Worm (Caenorhabditis elegans) whole organism, L4 larva: ENCODE measurements around the gene T08D10.5.

ENCODE experiments used
- F10B5.3 ChIP-seq: sonication (generic microtip); optimal IDR thresholded peaks from 2 replicates; lab custom pipeline; 2016; ENCODE audit warnings: mild to moderate bottlenecking, missing genetic modification characterization, missing compliant biosample characterization
- F26F4.8 ChIP-seq: fragments of 200-800 bp; sonication (Bioruptor generic); conservative IDR thresholded peaks from 2 replicates; pipeline ENCODE4 v1.3.6; 2022; ENCODE audit warnings: missing genetic modification characterization, missing compliant biosample characterization
- F37D6.2 ChIP-seq: sonication (generic microtip); optimal IDR thresholded peaks from 2 replicates; lab custom pipeline; 2016; ENCODE audit warnings: mild to moderate bottlenecking, missing genetic modification characterization, missing compliant biosample characterization
- Y48G9A.11 ChIP-seq: fragments of 200-800 bp; sonication (Bioruptor generic); IDR thresholded peaks from 2 replicates; pipeline ENCODE4 v1.3.6; 2022; ENCODE audit warnings: missing genetic modification reagents, missing genetic modification characterization, missing compliant biosample characterization
- ZK546.5 ChIP-seq, 2 experiments: sonication (generic microtip); optimal IDR thresholded peaks; 2 replicates each; lab custom pipeline; 2017; ENCODE audit warnings: missing biosample characterization in 2 of 2, missing genetic modification characterization in 2 of 2
- aha-1 ChIP-seq: fragments of 150-350 bp; peaks from one replicate; lab custom pipeline; 2014; ENCODE audit warnings: missing biosample characterization, missing genetic modification characterization
- ceh-62 ChIP-seq: sonication (generic microtip); optimal IDR thresholded peaks from 2 replicates; lab custom pipeline; 2017; ENCODE audit warnings: missing biosample characterization, missing genetic modification characterization
- ces-1 ChIP-seq: fragments of 150-350 bp; sonication (generic microtip); optimal IDR thresholded peaks from 4 replicates; lab custom pipeline; 2014; ENCODE audit warnings: missing biosample characterization, missing genetic modification reagents, missing genetic modification characterization
- daf-16 ChIP-seq, 3 experiments: sonication (generic microtip); optimal IDR thresholded peaks; 2 replicates each; lab custom pipeline; 2016 to 2017; ENCODE audit warnings: missing genetic modification characterization in 3 of 3, missing genetic modification reagents in 3 of 3, mild to moderate bottlenecking in 2 of 3, missing compliant biosample characterization in 2 of 3, missing biosample characterization in 1 of 3, moderate library complexity in 1 of 3
- dmd-6 ChIP-seq: fragments of 200-800 bp; sonication (Bioruptor generic); IDR thresholded peaks from 2 replicates; pipeline ENCODE4 v1.3.6; 2022; ENCODE audit warnings: missing genetic modification reagents, missing genetic modification characterization, missing compliant biosample characterization
- duxl-1 ChIP-seq: sonication (generic microtip); optimal IDR thresholded peaks from 2 replicates; lab custom pipeline; 2016; ENCODE audit warnings: mild to moderate bottlenecking, missing genetic modification characterization, moderate library complexity, missing compliant biosample characterization; ENCODE audit not compliant: poor library complexity
- dve-1 ChIP-seq: sonication (generic microtip); optimal IDR thresholded peaks from 2 replicates; lab custom pipeline; 2017; ENCODE audit warnings: antibody characterized with exemption, mild to moderate bottlenecking, missing genetic modification characterization, missing compliant biosample characterization; ENCODE audit not compliant: insufficient read depth
- egl-43 ChIP-seq: fragments of 200-800 bp; sonication (Bioruptor generic); IDR thresholded peaks from 2 replicates; pipeline ENCODE4 v1.3.6; 2022; ENCODE audit warnings: missing genetic modification reagents, missing genetic modification characterization, missing compliant biosample characterization
- gei-8 ChIP-seq: fragments of 200-800 bp; sonication (Bioruptor generic); optimal IDR thresholded peaks from 2 replicates; lab custom pipeline; 2018; ENCODE audit warnings: mild to moderate bottlenecking, missing genetic modification characterization, missing compliant biosample characterization
- hif-1 ChIP-seq, 2 experiments: sonication (generic microtip); optimal IDR thresholded peaks; 2 replicates each; lab custom pipeline; 2016 to 2017; ENCODE audit warnings: missing compliant biosample characterization in 2 of 2, missing genetic modification characterization in 2 of 2, missing genetic modification reagents in 2 of 2, missing genotype in 2 of 2, mild to moderate bottlenecking in 1 of 2
- hlh-11 ChIP-seq: fragments of 200-800 bp; sonication (Bioruptor generic); optimal IDR thresholded peaks from 2 replicates; lab custom pipeline; 2018; ENCODE audit warnings: mild to moderate bottlenecking, missing genetic modification characterization, missing compliant biosample characterization
- hlh-30 ChIP-seq: sonication (generic microtip); optimal IDR thresholded peaks from 2 replicates; lab custom pipeline; 2017; ENCODE audit warnings: antibody characterized with exemption, mild to moderate bottlenecking, missing genetic modification characterization, missing compliant biosample characterization; ENCODE audit not compliant: insufficient read depth
- jun-1 ChIP-seq: fragments of 150-350 bp; optimal IDR thresholded peaks from 2 replicates; lab custom pipeline; 2014; ENCODE audit warnings: missing biosample characterization, missing genetic modification reagents, missing genetic modification characterization
- lim-7 ChIP-seq: fragments of 200-800 bp; sonication (Bioruptor generic); IDR thresholded peaks from 2 replicates; pipeline ENCODE4 v1.3.6; 2022; ENCODE audit warnings: missing genetic modification characterization, missing compliant biosample characterization
- lin-13 ChIP-seq: fragments of 150-350 bp; optimal IDR thresholded peaks from 2 replicates; lab custom pipeline; 2014; ENCODE audit warnings: missing biosample characterization, missing genetic modification reagents, missing genetic modification characterization
- lin-15B ChIP-seq: fragments of 150-350 bp; sonication (generic microtip); optimal IDR thresholded peaks from 3 replicates; lab custom pipeline; 2014; ENCODE audit warnings: missing biosample characterization, missing genetic modification characterization
- lin-38 ChIP-seq: fragments of 200-800 bp; sonication (Bioruptor generic); IDR thresholded peaks from 2 replicates; pipeline ENCODE4 v1.3.6; 2022; ENCODE audit warnings: missing genetic modification reagents, missing genetic modification characterization, missing compliant biosample characterization
- madf-5 ChIP-seq, 2 experiments: fragments of 200-800 bp; sonication (Bioruptor generic); IDR thresholded peaks; 2 replicates each; pipeline ENCODE4 v1.3.6; 2022; ENCODE audit warnings: missing compliant biosample characterization in 2 of 2, missing genetic modification characterization in 2 of 2
- mdl-1 ChIP-seq, 2 experiments: fragments of 150-350 bp in 1 of 2; sonication (generic microtip) in 1 of 2; optimal IDR thresholded peaks; 2 replicates each; lab custom pipeline; 2014 to 2017; ENCODE audit warnings: missing biosample characterization in 2 of 2, missing genetic modification characterization in 2 of 2
- mdt-29 ChIP-seq: fragments of 200-800 bp; sonication (Bioruptor generic); IDR thresholded peaks from 2 replicates; pipeline ENCODE4 v1.3.6; 2022; ENCODE audit warnings: missing genetic modification reagents, missing genetic modification characterization, missing compliant biosample characterization
- mes-2 ChIP-seq: sonication (generic microtip); optimal IDR thresholded peaks from 2 replicates; lab custom pipeline; 2016; ENCODE audit warnings: missing genotype, mild to moderate bottlenecking, missing genetic modification characterization, missing compliant biosample characterization; ENCODE audit not compliant: poor library complexity, severe bottlenecking
- nhr-10 ChIP-seq: fragments of 150-350 bp; optimal IDR thresholded peaks from 2 replicates; lab custom pipeline; 2014; ENCODE audit warnings: missing biosample characterization, missing genetic modification characterization
- nhr-102 ChIP-seq: sonication (generic microtip); optimal IDR thresholded peaks from 2 replicates; lab custom pipeline; 2016; ENCODE audit warnings: mild to moderate bottlenecking, missing genetic modification characterization, moderate library complexity, missing compliant biosample characterization
- nhr-111 ChIP-seq: fragments of 200-800 bp; sonication (Bioruptor generic); optimal IDR thresholded peaks from 2 replicates; lab custom pipeline; 2018; ENCODE audit warnings: mild to moderate bottlenecking, missing genetic modification characterization, missing compliant biosample characterization
- nhr-25 ChIP-seq: sonication (generic microtip); optimal IDR thresholded peaks from 2 replicates; lab custom pipeline; 2017; ENCODE audit warnings: missing genetic modification characterization, mild to moderate bottlenecking, missing compliant biosample characterization, antibody characterized with exemption, moderate library complexity, borderline replicate concordance; ENCODE audit not compliant: insufficient read depth
- nhr-28 ChIP-seq: fragments of 150-350 bp; optimal IDR thresholded peaks from 2 replicates; lab custom pipeline; 2014; ENCODE audit warnings: missing biosample characterization, missing genetic modification characterization
- nhr-76 ChIP-seq: fragments of 150-350 bp; optimal IDR thresholded peaks from 2 replicates; lab custom pipeline; 2014; ENCODE audit warnings: missing biosample characterization, missing genetic modification characterization
- rbr-2 ChIP-seq: sonication (generic microtip); optimal IDR thresholded peaks from 2 replicates; lab custom pipeline; 2016; ENCODE audit warnings: missing genotype, missing genetic modification characterization, missing compliant biosample characterization
- saeg-2 ChIP-seq: fragments of 200-800 bp; sonication (Bioruptor generic); IDR thresholded peaks from 2 replicates; pipeline ENCODE4 v1.3.6; 2022; ENCODE audit warnings: missing genetic modification reagents, missing genetic modification characterization, missing compliant biosample characterization
- sdz-12 ChIP-seq: fragments of 200-800 bp; sonication (Bioruptor generic); optimal IDR thresholded peaks from 2 replicates; lab custom pipeline; 2018; ENCODE audit warnings: mild to moderate bottlenecking, missing genetic modification characterization, missing compliant biosample characterization
- skn-1 ChIP-seq: fragments of 150-350 bp; optimal IDR thresholded peaks from 2 replicates; lab custom pipeline; 2014; ENCODE audit warnings: missing biosample characterization, missing genetic modification characterization
- snpc-4 ChIP-seq: fragments of 150-350 bp; optimal IDR thresholded peaks from 2 replicates; lab custom pipeline; 2014; ENCODE audit warnings: missing biosample characterization, missing genetic modification characterization
- tra-1 ChIP-seq: fragments of 200-800 bp; sonication (Bioruptor generic); IDR thresholded peaks from 2 replicates; pipeline ENCODE4 v1.3.6; 2022; ENCODE audit warnings: missing genetic modification reagents, missing genetic modification characterization, missing compliant biosample characterization
- unc-62 ChIP-seq, 3 experiments: fragments of 150-350 bp in 1 of 3; sonication (generic microtip); optimal IDR thresholded peaks in 2 of 3; peaks in 1 of 3; 1 replicate in 1 of 3; 2 replicates in 2 of 3; lab custom pipeline; 2014 to 2017; ENCODE audit warnings: missing biosample characterization in 3 of 3, missing genetic modification characterization in 3 of 3, missing genetic modification reagents in 3 of 3, missing genotype in 1 of 3
- zfp-2 ChIP-seq: sonication (generic microtip); optimal IDR thresholded peaks from 2 replicates; lab custom pipeline; 2016; ENCODE audit warnings: mild to moderate bottlenecking, missing genetic modification characterization, missing compliant biosample characterization
- zfp-3 ChIP-seq: fragments of 200-800 bp; sonication (Bioruptor generic); conservative IDR thresholded peaks from 2 replicates; pipeline ENCODE4 v1.3.6; 2022; ENCODE audit warnings: missing genetic modification reagents, missing genetic modification characterization, missing compliant biosample characterization
- zip-2 ChIP-seq: fragments of 150-350 bp; optimal IDR thresholded peaks from 2 replicates; lab custom pipeline; 2014; ENCODE audit warnings: missing biosample characterization, missing genetic modification characterization

The T08D10.5 gene

DNA sequence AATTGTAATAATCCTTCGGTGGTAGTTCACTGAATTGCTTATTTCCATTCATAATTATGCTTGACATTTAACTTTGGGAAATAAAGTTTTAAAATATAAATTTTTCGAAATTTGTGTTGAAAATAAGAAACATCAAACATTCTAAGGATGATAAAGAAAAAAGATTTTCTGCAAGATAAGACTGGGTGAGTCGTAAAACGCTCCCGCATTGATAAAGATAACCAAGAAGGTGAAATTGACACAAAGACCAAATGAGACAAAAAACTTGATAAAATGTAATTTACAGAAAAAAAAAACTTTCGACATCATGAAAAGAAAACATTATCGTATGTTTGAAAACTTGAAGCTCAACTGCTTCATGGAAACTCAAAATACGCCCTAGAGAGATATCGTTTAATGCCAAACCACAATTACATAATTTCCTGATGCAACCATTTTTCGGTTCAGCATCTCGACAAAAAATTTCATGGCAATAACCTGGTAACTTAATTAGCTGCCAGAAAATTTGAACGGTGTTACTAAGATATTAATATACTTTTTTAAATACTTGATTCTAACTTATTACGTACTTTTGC is 10.8 kb downstream of the T08D10.5 start (continued):
- TF ChIP-seq zfp-2 (tag; lab: Kevin White, UChicago) (no peak), saeg-2 (GFP tag; lab: Robert Waterston, UW) (0 out of 2 replicates have a peak, but pooled peaks have one; percentile 19), duxl-1 (tag; lab: Kevin White, UChicago) (peak; percentile 12), jun-1 (tag; lab: Kevin White, UChicago) (no peak), hif-1 (tag; optimal IDR thresholded peaks at IDR 0.05; lab: Kevin White, UChicago) (peak in 1 of 2 experiments; percentile 65), daf-16 (GFP tag; optimal IDR thresholded peaks at IDR 0.05; lab: Kevin White, UChicago) (no peak), daf-16 (tag; optimal IDR thresholded peaks at IDR 0.05; lab: Kevin White, UChicago) (peak; percentile 80), aha-1 (peak; percentile 46)
- TF ChIP-seq, all 104 proteins: peak for 24

DNA sequence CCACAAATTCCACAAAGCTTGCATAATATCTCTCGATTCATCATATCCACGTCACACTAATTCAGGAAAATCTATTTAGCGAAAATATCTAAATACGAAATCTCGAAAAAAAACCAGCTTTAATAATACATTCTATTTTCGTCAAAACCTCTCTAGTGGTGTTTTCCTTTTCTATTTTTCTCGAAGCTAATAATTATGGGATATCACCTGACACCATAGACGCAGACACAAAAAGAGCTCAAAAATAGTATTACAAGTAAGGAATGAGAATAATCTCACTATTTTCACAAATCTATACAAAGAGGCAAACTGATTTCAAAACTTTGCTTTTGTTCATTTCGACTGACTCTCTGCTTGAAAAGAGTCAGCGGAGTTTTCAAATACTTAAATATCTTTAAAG is 11.7 kb downstream of the T08D10.5 start:
- TF ChIP-seq hlh-30 (tag; lab: Kevin White, UChicago) (peak; percentile 3), sdz-12 (GFP tag; lab: Kevin White, UChicago) (no peak)

DNA sequence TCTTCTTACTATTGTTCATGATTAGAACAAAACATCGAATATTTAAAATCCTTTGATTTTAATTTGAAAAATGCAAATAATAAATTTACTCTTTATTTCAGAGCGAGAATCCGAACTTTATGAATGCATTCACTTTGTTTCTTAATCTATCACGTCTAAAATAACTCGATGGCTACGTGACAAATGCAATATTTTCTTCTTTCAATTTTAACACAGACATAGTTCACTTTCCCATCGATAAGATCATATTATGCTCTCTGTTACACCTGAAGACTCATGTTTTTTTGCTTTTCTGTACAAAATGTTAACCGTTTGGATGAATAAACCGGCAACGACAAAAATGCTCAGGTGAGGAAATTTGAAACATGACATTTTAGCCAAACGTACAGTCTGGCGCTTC is 12.2 kb downstream of the T08D10.5 start:
- TF ChIP-seq nhr-10 (tag; lab: Kevin White, UChicago): no peak
- TF ChIP-seq lin-13 (GFP tag; lab: Kevin White, UChicago): no peak
- no peak for TF ChIP-seq ceh-62 (tag; lab: Kevin White, UChicago)
- no peak for TF ChIP-seq F26F4.8 (GFP tag; lab: Robert Waterston, UW)
- no peak for TF ChIP-seq hlh-30 (tag; lab: Kevin White, UChicago)
- no peak for TF ChIP-seq zip-2 (tag; lab: Kevin White, UChicago)
- peak; percentile 41; the same call in 1 of the 2 replicates for TF ChIP-seq mdt-29 (GFP tag; lab: Robert Waterston, UW)
- no peak for TF ChIP-seq mdl-1 (tag; optimal IDR thresholded peaks at IDR 0.05; lab: Kevin White, UChicago)
- TF ChIP-seq nhr-111 (GFP tag; lab: Kevin White, UChicago): no peak
- no peak for TF ChIP-seq ces-1
- TF ChIP-seq nhr-102 (tag; lab: Kevin White, UChicago): no peak
- TF ChIP-seq F10B5.3 (tag; lab: Kevin White, UChicago): no peak
- TF ChIP-seq nhr-25 (tag; lab: Kevin White, UChicago): no peak
- no peak; the same call in 1 of the 2 replicates for TF ChIP-seq lin-38 (GFP tag; lab: Robert Waterston, UW)
- TF ChIP-seq ZK546.5 (tag; optimal IDR thresholded peaks at IDR 0.05; lab: Kevin White, UChicago): no peak
- TF ChIP-seq nhr-76: no peak
- TF ChIP-seq hlh-11 (tag; lab: Kevin White, UChicago): peak; percentile 7
- TF ChIP-seq aha-1: peak; percentile 99
- TF ChIP-seq skn-1: no peak
- no peak for TF ChIP-seq F37D6.2 (tag; lab: Kevin White, UChicago)
- no peak for TF ChIP-seq lin-15B (tag; lab: Kevin White, UChicago)
- no peak for TF ChIP-seq egl-43 (GFP tag; lab: Robert Waterston, UW)
- TF ChIP-seq mes-2 (tag; lab: Kevin White, UChicago): no peak
- TF ChIP-seq rbr-2 (tag; lab: Kevin White, UChicago): no peak
- 0 out of 2 replicates have a peak, but pooled peaks have one; percentile 27 for TF ChIP-seq zfp-3 (GFP tag; lab: Robert Waterston, UW)
- no peak for TF ChIP-seq lim-7 (GFP tag; lab: Robert Waterston, UW)
- no peak for TF ChIP-seq jun-1 (tag; lab: Kevin White, UChicago)
- no peak for TF ChIP-seq Y48G9A.11 (GFP tag; lab: Robert Waterston, UW)
- 0 out of 2 replicates have a peak, but pooled peaks have one; percentile 29 for TF ChIP-seq tra-1 (GFP tag; lab: Robert Waterston, UW)
- TF ChIP-seq nhr-28: peak; percentile 33
- no peak for TF ChIP-seq unc-62 (GFP tag; optimal IDR thresholded peaks at IDR 0.05 in 1 of 2; lab: Kevin White, UChicago)
- TF ChIP-seq unc-62 (tag; optimal IDR thresholded peaks at IDR 0.05; lab: Kevin White, UChicago): no peak
- no peak for TF ChIP-seq snpc-4
- no peak for TF ChIP-seq gei-8 (GFP tag; lab: Kevin White, UChicago)
- TF ChIP-seq dmd-6: peak; percentile 21; the same call in 1 of the 2 replicates
- peak in 1 of 2 experiments; percentile 99 for TF ChIP-seq hif-1 (tag; optimal IDR thresholded peaks at IDR 0.05; lab: Kevin White, UChicago)
- no peak for TF ChIP-seq daf-16 (GFP tag; optimal IDR thresholded peaks at IDR 0.05; lab: Kevin White, UChicago)
- TF ChIP-seq daf-16 (tag; optimal IDR thresholded peaks at IDR 0.05; lab: Kevin White, UChicago): peak; percentile 14
- peak; percentile 15 for TF ChIP-seq dve-1 (tag; lab: Kevin White, UChicago)
- no peak for TF ChIP-seq madf-5 (GFP tag; IDR thresholded peaks at IDR 0.05; lab: Robert Waterston, UW)
